Fruit fly (Drosophila melanogaster): Measurements from ENCODE around the gene CG7164.

Gene CG7164

dm6 chr2L:7753086-7753485 is 28.2 kb upstream of the CG7164 start, which contains the start of gene CG7203:
CG7203 (minus strand) TSS chr2L:7753186.
- TF ChIP-seq Jra (GFP tag; optimal IDR thresholded peaks at IDR 0.05) (no peak), GATAd (GFP tag; optimal IDR thresholded peaks at IDR 0.05) (no peak), woc (GFP tag; optimal IDR thresholded peaks at IDR 0.05) (no peak), h (GFP tag; optimal IDR thresholded peaks at IDR 0.05) (no peak), foxo (GFP tag; optimal IDR thresholded peaks at IDR 0.05) (no peak), sv (GFP tag; optimal IDR thresholded peaks at IDR 0.05) (no peak), dsf (GFP tag; optimal IDR thresholded peaks at IDR 0.05; ENCODE audit: borderline replicate concordance) (no peak), ey (GFP tag; optimal IDR thresholded peaks at IDR 0.05) (no peak), rgr (GFP tag; optimal IDR thresholded peaks at IDR 0.05) (no peak), CG32264 (GFP tag; optimal IDR thresholded peaks at IDR 0.05) (no peak), Hnf4 (GFP tag; optimal IDR thresholded peaks at IDR 0.05) (no peak), Myc (optimal IDR thresholded peaks at IDR 0.05) (no peak), br (GFP tag; optimal IDR thresholded peaks at IDR 0.05) (no peak), Dif (GFP tag; optimal IDR thresholded peaks at IDR 0.05; ENCODE audit: partially characterized antibody) (no peak)

- TF ChIP-seq psq (GFP tag; optimal IDR thresholded peaks at IDR 0.05) (no peak), Hr78 (GFP tag; optimal IDR thresholded peaks at IDR 0.05) (no peak), usp (GFP tag; optimal IDR thresholded peaks at IDR 0.05) (no peak), Rel (GFP tag; optimal IDR thresholded peaks at IDR 0.05) (no peak), Rel (tag; optimal IDR thresholded peaks at IDR 0.05) (no peak), Sp1 (GFP tag; optimal IDR thresholded peaks at IDR 0.05) (no peak), pan (optimal IDR thresholded peaks at IDR 0.05) (no peak)
Observed at dm6 chr2L:7753874-7754273, 27.4 kb upstream of the CG7164 start, which contains the start of gene CG46025. CG46025 (plus strand) TSS chr2L:7754174.

DNA sequence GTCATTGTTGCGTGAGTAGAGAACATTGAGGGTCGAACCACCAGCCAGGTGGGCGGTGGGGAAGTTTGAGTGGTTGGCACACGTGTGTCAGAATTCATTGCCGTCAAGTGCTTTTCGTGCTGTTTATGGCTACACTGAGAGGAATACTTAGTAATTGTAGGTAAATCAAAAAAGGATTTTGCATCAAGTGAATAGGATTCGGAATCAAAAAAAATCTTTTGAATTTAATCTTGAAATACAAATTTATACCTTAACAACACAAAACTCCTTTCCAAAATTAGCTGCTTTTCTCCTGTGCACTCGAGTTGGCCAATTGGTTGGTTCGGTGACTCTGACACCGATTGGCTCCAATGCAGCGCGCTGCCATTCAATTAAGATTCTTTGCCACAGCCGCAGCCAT is 26.7 kb upstream of the CG7164 start:
- TF ChIP-seq psq (GFP tag; optimal IDR thresholded peaks at IDR 0.05), result no peak
- TF ChIP-seq tai (GFP tag; optimal IDR thresholded peaks at IDR 0.05), result no peak
- no peak for TF ChIP-seq Dif (GFP tag; optimal IDR thresholded peaks at IDR 0.05; ENCODE audit: partially characterized antibody)
- no peak for TF ChIP-seq br (GFP tag; optimal IDR thresholded peaks at IDR 0.05)

DNA sequence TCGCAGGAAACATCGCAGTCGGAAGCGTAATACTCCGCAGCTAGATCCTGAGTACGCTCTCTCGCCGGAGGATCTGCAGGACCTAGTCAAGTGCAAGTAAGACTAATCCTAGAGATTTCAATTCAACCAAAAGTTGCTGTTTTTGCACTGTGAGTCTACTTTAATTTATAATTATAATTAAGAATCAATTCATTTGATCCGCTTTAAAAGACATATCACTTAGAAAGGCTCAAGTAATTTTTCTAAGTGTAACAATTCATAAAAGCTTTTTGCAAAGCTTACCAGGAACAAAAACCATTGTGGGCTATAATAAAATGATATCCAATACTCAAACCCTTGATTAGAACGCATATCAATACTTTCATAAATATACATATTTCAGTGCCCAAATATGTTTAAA is 24.4 kb upstream of the CG7164 start:
- TF ChIP-seq psq (GFP tag; optimal IDR thresholded peaks at IDR 0.05), result no peak
- no peak for TF ChIP-seq CG9705 (GFP tag; optimal IDR thresholded peaks at IDR 0.05)
- no peak for TF ChIP-seq foxo (GFP tag; optimal IDR thresholded peaks at IDR 0.05)
- no peak for TF ChIP-seq dsf (GFP tag; optimal IDR thresholded peaks at IDR 0.05; ENCODE audit: borderline replicate concordance)
- TF ChIP-seq Myc (optimal IDR thresholded peaks at IDR 0.05), result no peak
- TF ChIP-seq woc (GFP tag; optimal IDR thresholded peaks at IDR 0.05), result no peak

dm6 chr2L:7767328-7767727 is 13.9 kb upstream of the CG7164 start, which contains the start of gene CG7191:
CG7191 (plus strand) TSS chr2L:7767628.
- TF ChIP-seq Myc (optimal IDR thresholded peaks at IDR 0.05), result no peak
- TF ChIP-seq OdsH (GFP tag; optimal IDR thresholded peaks at IDR 0.05), result no peak
- TF ChIP-seq sv (GFP tag; optimal IDR thresholded peaks at IDR 0.05), result no peak
- no peak for TF ChIP-seq fru (GFP tag; optimal IDR thresholded peaks at IDR 0.05)
- TF ChIP-seq Rel (GFP tag; optimal IDR thresholded peaks at IDR 0.05), result no peak
- no peak for TF ChIP-seq Rel (tag; optimal IDR thresholded peaks at IDR 0.05)
- no peak for TF ChIP-seq foxo (GFP tag; optimal IDR thresholded peaks at IDR 0.05)
- no peak for TF ChIP-seq Mio (GFP tag; optimal IDR thresholded peaks at IDR 0.05)
- TF ChIP-seq Hr83 (GFP tag; optimal IDR thresholded peaks at IDR 0.05; ENCODE audit: poor library complexity, severe bottlenecking), result no peak
- TF ChIP-seq GATAd (GFP tag; optimal IDR thresholded peaks at IDR 0.05), result no peak

- TF ChIP-seq Rel (GFP tag; optimal IDR thresholded peaks at IDR 0.05) (no peak), Rel (tag; optimal IDR thresholded peaks at IDR 0.05) (no peak), Abd-B (GFP tag; optimal IDR thresholded peaks at IDR 0.05) (no peak), sv (GFP tag; optimal IDR thresholded peaks at IDR 0.05) (no peak), Hr83 (GFP tag; optimal IDR thresholded peaks at IDR 0.05; ENCODE audit: poor library complexity, severe bottlenecking) (no peak), psq (GFP tag; optimal IDR thresholded peaks at IDR 0.05) (no peak), jim (GFP tag; optimal IDR thresholded peaks at IDR 0.05) (no peak), woc (GFP tag; optimal IDR thresholded peaks at IDR 0.05) (no peak), Vsx2 (GFP tag; optimal IDR thresholded peaks at IDR 0.05; ENCODE audit: partially characterized antibody) (no peak), HLH106 (tag; optimal IDR thresholded peaks at IDR 0.05) (no peak), GATAd (GFP tag; optimal IDR thresholded peaks at IDR 0.05) (no peak)
Observed at dm6 chr2L:7771891-7772290, 9.4 kb upstream of the CG7164 start.

All from whole organism, wandering third instar larva.